Worm (Caenorhabditis elegans): Measurements from ENCODE around the gene F41F3.8.

DNA sequence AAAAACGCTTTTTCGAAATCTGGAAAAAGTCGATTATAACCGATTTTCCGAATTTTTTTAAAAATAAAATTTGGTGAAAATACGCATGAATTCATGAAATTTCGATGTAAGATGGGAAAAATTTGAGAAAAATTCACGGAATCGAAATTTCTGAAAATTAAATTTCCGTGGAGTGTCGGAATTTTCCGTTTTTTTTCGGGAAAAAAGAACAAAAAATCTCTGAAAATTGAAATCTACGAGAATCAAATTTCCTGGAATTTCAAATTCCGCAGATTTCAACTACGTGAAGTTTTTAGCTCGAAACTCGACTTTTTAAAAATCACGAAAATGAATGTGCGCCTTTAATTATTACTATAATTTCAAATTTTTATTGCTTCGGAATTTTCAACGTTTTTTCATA lies 22.3 kb upstream of the F41F3.8 start:
- no peak for TF ChIP-seq pqm-1 (tag; optimal IDR thresholded peaks at IDR 0.05)
- TF ChIP-seq ceh-34 (tag; optimal IDR thresholded peaks at IDR 0.05) = no peak

Data from whole organism, late embryonic.